Fruit fly (Drosophila melanogaster) whole organism, embryonic: Measurements from ENCODE around the gene Hexim.

Experiments used
- Abd-B ChIP-seq: fragments of 200-800 bp; sonication (Bioruptor generic); optimal IDR thresholded peaks from 2 replicates; lab custom pipeline; 2018; ENCODE audit warnings: missing biosample characterization, mild to moderate bottlenecking, missing genetic modification characterization, moderate library complexity
- Ada2b ChIP-seq: fragments of 200-800 bp; sonication (Bioruptor generic); IDR thresholded peaks from 2 replicates; pipeline ENCODE4 v1.3.6; 2022; ENCODE audit warnings: missing biosample characterization, missing genetic modification characterization
- Bdp1 ChIP-seq: fragments of 200-800 bp; sonication (Bioruptor generic); optimal IDR thresholded peaks from 3 replicates; lab custom pipeline; 2016; ENCODE audit warnings: missing biosample characterization, missing genetic modification characterization
- CG10543 ChIP-seq: fragments of 200-800 bp; sonication (Bioruptor generic); optimal IDR thresholded peaks from 3 replicates; lab custom pipeline; 2017; ENCODE audit warnings: missing biosample characterization, mild to moderate bottlenecking, missing genetic modification characterization, moderate library complexity
- CG12104 ChIP-seq: fragments of 200-800 bp; sonication (Bioruptor generic); optimal IDR thresholded peaks from 3 replicates; lab custom pipeline; 2016; ENCODE audit warnings: missing biosample characterization, missing genetic modification characterization
- CG12155 ChIP-seq: fragments of 200-800 bp; sonication (Bioruptor generic); optimal IDR thresholded peaks from 3 replicates; lab custom pipeline; 2016; ENCODE audit warnings: missing biosample characterization, missing genetic modification characterization
- CG12391 ChIP-seq: fragments of 200-800 bp; sonication (Bioruptor generic); optimal IDR thresholded peaks from 3 replicates; lab custom pipeline; 2018; ENCODE audit warnings: missing biosample characterization, mild to moderate bottlenecking, missing genetic modification characterization, moderate library complexity
- CG15011 ChIP-seq: fragments of 200-800 bp; sonication (Bioruptor generic); optimal IDR thresholded peaks from 3 replicates; lab custom pipeline; 2018; ENCODE audit warnings: missing biosample characterization, mild to moderate bottlenecking, missing genetic modification characterization
- CG15601 ChIP-seq: fragments of 200-800 bp; sonication (Bioruptor generic); optimal IDR thresholded peaks from 3 replicates; lab custom pipeline; 2019; ENCODE audit warnings: missing biosample characterization, mild to moderate bottlenecking, missing genetic modification characterization, moderate library complexity
- CG15696 ChIP-seq: fragments of 200-800 bp; sonication (Bioruptor generic); optimal IDR thresholded peaks from 2 replicates; lab custom pipeline; 2019; ENCODE audit warnings: missing biosample characterization, mild to moderate bottlenecking, missing genetic modification characterization, moderate library complexity
- CG1602 ChIP-seq: fragments of 200-800 bp; sonication (Bioruptor generic); optimal IDR thresholded peaks from 3 replicates; lab custom pipeline; 2016; ENCODE audit warnings: missing biosample characterization, missing genetic modification characterization
- CG17359 ChIP-seq: fragments of 200-800 bp; sonication (Bioruptor generic); optimal IDR thresholded peaks from 3 replicates; lab custom pipeline; 2018; ENCODE audit warnings: missing biosample characterization, mild to moderate bottlenecking, missing genetic modification characterization, moderate library complexity
- CG31388 ChIP-seq: fragments of 200-800 bp; sonication (Bioruptor generic); optimal IDR thresholded peaks from 2 replicates; lab custom pipeline; 2016; ENCODE audit warnings: missing biosample characterization, missing genetic modification characterization
- CG32772 ChIP-seq: fragments of 200-800 bp; sonication (Bioruptor generic); IDR thresholded peaks from 2 replicates; pipeline ENCODE4 v1.3.6; 2022; ENCODE audit warnings: missing biosample characterization, missing genetic modification characterization
- CG34422 ChIP-seq: fragments of 200-800 bp; sonication (Bioruptor generic); IDR thresholded peaks from 3 replicates; pipeline ENCODE4 v1.3.6; 2022; ENCODE audit warnings: missing biosample characterization, missing genetic modification characterization
- CG4404 ChIP-seq: fragments of 200-800 bp; sonication (Bioruptor generic); IDR thresholded peaks from 2 replicates; pipeline ENCODE4 v1.3.6; 2022; ENCODE audit warnings: missing biosample characterization, missing genetic modification characterization
- CG5245 ChIP-seq: fragments of 200-800 bp; sonication (Bioruptor generic); optimal IDR thresholded peaks from 3 replicates; lab custom pipeline; 2016; ENCODE audit warnings: missing biosample characterization, missing genetic modification characterization
- CG6854 ChIP-seq: fragments of 200-800 bp; sonication (Bioruptor generic); optimal IDR thresholded peaks from 3 replicates; lab custom pipeline; 2017; ENCODE audit warnings: missing biosample characterization, mild to moderate bottlenecking, missing genetic modification characterization
- CG7745 ChIP-seq: fragments of 200-800 bp; sonication (Bioruptor generic); optimal IDR thresholded peaks from 2 replicates; lab custom pipeline; 2018; ENCODE audit warnings: missing biosample characterization, mild to moderate bottlenecking, missing genetic modification characterization, moderate library complexity
- CG7839 ChIP-seq: fragments of 200-800 bp; sonication (Bioruptor generic); optimal IDR thresholded peaks from 3 replicates; lab custom pipeline; 2018; ENCODE audit warnings: missing biosample characterization, mild to moderate bottlenecking, missing genetic modification characterization, moderate library complexity
- D19B ChIP-seq: fragments of 200-800 bp; sonication (Bioruptor generic); optimal IDR thresholded peaks from 2 replicates; lab custom pipeline; 2017; ENCODE audit warnings: missing biosample characterization, mild to moderate bottlenecking, missing genetic modification characterization
- HHEX ChIP-seq: fragments of 200-800 bp; sonication (Bioruptor generic); optimal IDR thresholded peaks from 3 replicates; lab custom pipeline; 2017; ENCODE audit warnings: missing biosample characterization, mild to moderate bottlenecking, missing genetic modification characterization, missing genetic modification reagents
- Hr39 ChIP-seq: fragments of >200 bp; optimal IDR thresholded peaks from 2 replicates; lab custom pipeline; 2017
- Max ChIP-seq: fragments of 200-800 bp; sonication (Bioruptor generic); optimal IDR thresholded peaks from 2 replicates; lab custom pipeline; 2016; ENCODE audit warnings: missing biosample characterization, mild to moderate bottlenecking, missing genetic modification characterization
- NFAT ChIP-seq: fragments of 200-800 bp; sonication (Bioruptor generic); IDR thresholded peaks from 2 replicates; pipeline ENCODE4 v1.3.6; 2022; ENCODE audit warnings: missing biosample characterization, missing genetic modification characterization
- Pdp1 ChIP-seq, 2 experiments: fragments of 200-800 bp; sonication (Bioruptor generic); optimal IDR thresholded peaks; 3 replicates each; lab custom pipeline; 2016; ENCODE audit warnings: missing biosample characterization in 2 of 2, missing genetic modification characterization in 2 of 2, mild to moderate bottlenecking in 1 of 2, moderate library complexity in 1 of 2
- Rfx ChIP-seq: fragments of 200-800 bp; sonication (Bioruptor generic); IDR thresholded peaks from 2 replicates; pipeline ENCODE4 v1.3.6; 2022; ENCODE audit warnings: missing biosample characterization, missing genetic modification characterization
- Side ChIP-seq: fragments of 200-800 bp; sonication (Bioruptor generic); optimal IDR thresholded peaks from 2 replicates; lab custom pipeline; 2016; ENCODE audit warnings: missing biosample characterization, missing genetic modification characterization
- YL-1 ChIP-seq: fragments of 200-800 bp; sonication (Bioruptor generic); optimal IDR thresholded peaks from 3 replicates; lab custom pipeline; 2017; ENCODE audit warnings: missing biosample characterization, mild to moderate bottlenecking, missing genetic modification characterization
- aop ChIP-seq: fragments of 200-800 bp; sonication (Bioruptor generic); IDR thresholded peaks from 2 replicates; pipeline ENCODE4 v1.3.6; 2022; ENCODE audit warnings: missing biosample characterization, missing genetic modification characterization
- bbx ChIP-seq: fragments of 200-800 bp; sonication (Bioruptor generic); IDR thresholded peaks from 2 replicates; pipeline ENCODE4 v1.3.6; 2022; ENCODE audit warnings: missing biosample characterization, missing genetic modification characterization; ENCODE audit not compliant: partially characterized antibody
- btn ChIP-seq: fragments of 200-800 bp; sonication (Bioruptor generic); optimal IDR thresholded peaks from 2 replicates; lab custom pipeline; 2016; ENCODE audit warnings: missing biosample characterization, missing genetic modification characterization
- dan ChIP-seq: fragments of 200-800 bp; sonication (Bioruptor generic); IDR thresholded peaks from 2 replicates; pipeline ENCODE4 v1.3.6; 2022; ENCODE audit warnings: missing biosample characterization, missing genetic modification characterization
- emc ChIP-seq: fragments of 200-800 bp; sonication (Bioruptor generic); optimal IDR thresholded peaks from 2 replicates; lab custom pipeline; 2016; ENCODE audit warnings: missing biosample characterization, missing genetic modification characterization
- exex ChIP-seq: fragments of 200-800 bp; sonication (Bioruptor generic); optimal IDR thresholded peaks from 4 replicates; lab custom pipeline; 2018; ENCODE audit warnings: missing biosample characterization, mild to moderate bottlenecking, missing genetic modification characterization, moderate library complexity
- ftz-f1 ChIP-seq: fragments of 200-800 bp; sonication (Bioruptor generic); optimal IDR thresholded peaks from 2 replicates; lab custom pipeline; 2016; ENCODE audit warnings: missing biosample characterization, missing genetic modification characterization
- gcm2 ChIP-seq: fragments of 200-800 bp; sonication (Bioruptor generic); optimal IDR thresholded peaks from 2 replicates; lab custom pipeline; 2016; ENCODE audit warnings: missing biosample characterization, missing genetic modification characterization
- jing ChIP-seq: fragments of 200-800 bp; sonication (Bioruptor generic); optimal IDR thresholded peaks from 2 replicates; lab custom pipeline; 2018; ENCODE audit warnings: missing biosample characterization, mild to moderate bottlenecking, missing genetic modification characterization
- kay ChIP-seq: fragments of 200-800 bp; sonication (Bioruptor generic); optimal IDR thresholded peaks from 2 replicates; lab custom pipeline; 2016; ENCODE audit warnings: missing biosample characterization, missing genetic modification characterization
- nmo ChIP-seq: fragments of 200-800 bp; sonication (Bioruptor generic); optimal IDR thresholded peaks from 2 replicates; lab custom pipeline; 2018; ENCODE audit warnings: missing biosample characterization, mild to moderate bottlenecking, missing genetic modification characterization, moderate library complexity
- onecut ChIP-seq: fragments of 200-800 bp; sonication (Bioruptor generic); IDR thresholded peaks from 2 replicates; pipeline ENCODE4 v1.3.6; 2022; ENCODE audit warnings: missing biosample characterization, missing genetic modification characterization
- phol ChIP-seq: fragments of 200-800 bp; sonication (Bioruptor generic); optimal IDR thresholded peaks from 3 replicates; lab custom pipeline; 2018; ENCODE audit warnings: missing biosample characterization, mild to moderate bottlenecking, missing genetic modification characterization, moderate library complexity
- rib ChIP-seq: fragments of 200-800 bp; sonication (Bioruptor generic); IDR thresholded peaks from 2 replicates; pipeline ENCODE4 v1.3.6; 2022; ENCODE audit warnings: missing biosample characterization, missing genetic modification characterization
- row ChIP-seq: fragments of 200-800 bp; sonication (Bioruptor generic); IDR thresholded peaks from 3 replicates; pipeline ENCODE4 v1.3.6; 2022; ENCODE audit warnings: missing biosample characterization, missing genetic modification characterization
- schlank ChIP-seq: fragments of 200-800 bp; sonication (Bioruptor generic); optimal IDR thresholded peaks from 2 replicates; lab custom pipeline; 2018; ENCODE audit warnings: missing biosample characterization, mild to moderate bottlenecking, missing genetic modification characterization
- tio ChIP-seq: fragments of 200-800 bp; sonication (Bioruptor generic); optimal IDR thresholded peaks from 2 replicates; lab custom pipeline; 2017; ENCODE audit warnings: missing biosample characterization, missing genetic modification characterization, inconsistent platforms
- tna ChIP-seq: fragments of 200-800 bp; sonication (Bioruptor generic); IDR thresholded peaks from 2 replicates; pipeline ENCODE4 v1.3.6; 2022; ENCODE audit warnings: missing biosample characterization, missing genetic modification characterization; ENCODE audit not compliant: partially characterized antibody
- toy ChIP-seq: fragments of 200-800 bp; sonication (Bioruptor generic); IDR thresholded peaks from 2 replicates; pipeline ENCODE4 v1.3.6; 2022; ENCODE audit warnings: missing biosample characterization, missing genetic modification characterization
- tx ChIP-seq: fragments of 200-800 bp; sonication (Bioruptor generic); optimal IDR thresholded peaks from 2 replicates; lab custom pipeline; 2016; ENCODE audit warnings: missing biosample characterization, missing genetic modification characterization
- wek ChIP-seq: fragments of 200-800 bp; sonication (Bioruptor generic); optimal IDR thresholded peaks from 3 replicates; lab custom pipeline; 2018; ENCODE audit warnings: missing biosample characterization, mild to moderate bottlenecking, missing genetic modification characterization, moderate library complexity
- zen ChIP-seq: fragments of 200-800 bp; sonication (Bioruptor generic); optimal IDR thresholded peaks from 3 replicates; lab custom pipeline; 2018; ENCODE audit warnings: missing biosample characterization, mild to moderate bottlenecking, missing genetic modification characterization, moderate library complexity
- zen2 ChIP-seq: fragments of 200-800 bp; sonication (Bioruptor generic); IDR thresholded peaks from 3 replicates; pipeline ENCODE4 v1.3.6; 2022; ENCODE audit warnings: missing biosample characterization, missing genetic modification characterization; ENCODE audit not compliant: partially characterized antibody

Hexim gene

DNA sequence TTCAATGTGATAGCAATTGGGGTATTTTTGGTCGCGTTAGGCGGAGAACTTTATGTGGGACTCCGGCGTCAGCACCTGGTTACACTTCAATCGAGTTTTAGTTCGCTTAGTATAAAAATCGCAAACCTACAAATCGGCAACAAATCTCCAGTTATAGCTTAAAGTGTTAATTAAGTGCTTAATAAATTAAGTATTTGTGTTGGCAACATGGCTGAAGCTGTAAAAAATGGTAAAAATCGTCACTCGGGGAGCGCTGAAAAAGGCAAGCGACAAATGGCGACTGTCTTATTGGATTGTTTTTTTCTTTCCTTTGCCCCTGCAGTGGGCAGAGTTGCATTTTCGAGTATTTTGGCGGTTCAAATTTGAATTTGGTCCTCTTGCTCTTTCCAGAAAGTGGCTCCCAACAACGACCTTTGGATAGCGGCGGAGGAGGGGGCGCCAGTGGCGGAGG, at the start of gene Hexim (continued):
- TF ChIP-seq CG17359 (tag; lab: Kevin White, UChicago), result peak; percentile 71
- peak; percentile 95 for TF ChIP-seq phol (tag; lab: Kevin White, UChicago)
- TF ChIP-seq Pdp1 (GFP tag; optimal IDR thresholded peaks at IDR 0.05; lab: Kevin White, UChicago), result no peak
- TF ChIP-seq Max (GFP tag; lab: Kevin White, UChicago), result no peak
- no peak for TF ChIP-seq ftz-f1 (GFP tag; lab: Kevin White, UChicago)
- TF ChIP-seq CG6854 (GFP tag; lab: Kevin White, UChicago), result no peak
- no peak for TF ChIP-seq CG12104
- TF ChIP-seq toy, result no peak
- no peak for TF ChIP-seq CG5245 (GFP tag; lab: Kevin White, UChicago)
- no peak for TF ChIP-seq CG7745 (tag; lab: Kevin White, UChicago)
- no peak for TF ChIP-seq tio (GFP tag; lab: Kevin White, UChicago)
- TF ChIP-seq CG31388 (GFP tag; lab: Kevin White, UChicago), result no peak
- TF ChIP-seq aop, result no peak
- TF ChIP-seq emc (GFP tag; lab: Kevin White, UChicago), result no peak
- no peak for TF ChIP-seq bbx (GFP tag; lab: Robert Waterston, UW)
- TF ChIP-seq CG12155 (GFP tag; lab: Kevin White, UChicago), result peak; percentile 1
- no peak for TF ChIP-seq Rfx (GFP tag; lab: Robert Waterston, UW)
- TF ChIP-seq HHEX (GFP tag; lab: Kevin White, UChicago), result no peak
- TF ChIP-seq zen (tag; lab: Kevin White, UChicago), result no peak
- peak; percentile 15 for TF ChIP-seq CG12391 (tag; lab: Kevin White, UChicago)
- no peak for TF ChIP-seq wek (GFP tag; lab: Kevin White, UChicago)
- TF ChIP-seq dan (GFP tag; lab: Robert Waterston, UW), result no peak
- TF ChIP-seq CG4404 (GFP tag; lab: Robert Waterston, UW), result no peak
- TF ChIP-seq gcm2 (GFP tag; lab: Kevin White, UChicago), result no peak
- TF ChIP-seq onecut (GFP tag; lab: Robert Waterston, UW), result peak; percentile 26
- TF ChIP-seq D19B (GFP tag; lab: Kevin White, UChicago), result no peak
- peak; percentile 41 for TF ChIP-seq CG15601 (tag; lab: Kevin White, UChicago)
- TF ChIP-seq Abd-B (GFP tag; lab: Kevin White, UChicago), result peak; percentile 2
- no peak for TF ChIP-seq Hr39
- no peak for TF ChIP-seq Ada2b (GFP tag; lab: Robert Waterston, UW)
- TF ChIP-seq schlank (tag; lab: Kevin White, UChicago), result no peak
- TF ChIP-seq exex (tag; lab: Kevin White, UChicago), result no peak
- TF ChIP-seq CG15011 (GFP tag; lab: Kevin White, UChicago), result no peak
- no peak for TF ChIP-seq zen2 (GFP tag; lab: Robert Waterston, UW)
- no peak for TF ChIP-seq btn
- no peak for TF ChIP-seq NFAT (GFP tag; lab: Robert Waterston, UW)
- no peak for TF ChIP-seq Bdp1 (GFP tag; lab: Kevin White, UChicago)
- no peak for TF ChIP-seq kay (GFP tag; lab: Kevin White, UChicago)
- TF ChIP-seq rib, result no peak
- no peak for TF ChIP-seq tna (GFP tag; lab: Robert Waterston, UW)
- no peak for TF ChIP-seq jing (GFP tag; lab: Kevin White, UChicago)
- no peak for TF ChIP-seq CG10543 (GFP tag; lab: Kevin White, UChicago)
- peak; percentile 45; the same call in 1 of the 2 replicates for TF ChIP-seq CG32772 (GFP tag; lab: Robert Waterston, UW)
- no peak for TF ChIP-seq CG7839 (tag; lab: Kevin White, UChicago)
- peak; percentile 56 for TF ChIP-seq nmo (GFP tag; lab: Kevin White, UChicago)
- TF ChIP-seq Side (GFP tag; lab: Kevin White, UChicago), result no peak
- no peak for TF ChIP-seq tx (GFP tag; lab: Kevin White, UChicago)
- no peak for TF ChIP-seq CG15696
- TF ChIP-seq row (GFP tag; lab: Robert Waterston, UW), result no peak
- TF ChIP-seq CG34422, result no peak
- TF ChIP-seq YL-1 (GFP tag; lab: Kevin White, UChicago), result peak; percentile 77
- TF ChIP-seq CG1602 (GFP tag; lab: Kevin White, UChicago), result no peak
